Fruit fly (Drosophila melanogaster): ENCODE data around the gene Arl8.

- no peak for TF ChIP-seq psq (GFP tag; optimal IDR thresholded peaks at IDR 0.05)
- TF ChIP-seq Jra (GFP tag; optimal IDR thresholded peaks at IDR 0.05) = no peak
- TF ChIP-seq fru (GFP tag; optimal IDR thresholded peaks at IDR 0.05) = no peak
- TF ChIP-seq foxo (GFP tag; optimal IDR thresholded peaks at IDR 0.05) = no peak
- TF ChIP-seq pan (optimal IDR thresholded peaks at IDR 0.05) = no peak
Observed at dm6 chr3R:8139854-8140402, 13.5 kb downstream of the Arl8 start.

All from whole organism, wandering third instar larva.